Worm (Caenorhabditis elegans) whole organism, mixed stage, embryonic: ENCODE measurements around the gene T04B8.1.

Experiments
- ceh-83 ChIP-seq: fragments of 200-800 bp; sonication (Bioruptor generic); optimal IDR thresholded peaks from 2 replicates; lab custom pipeline; 2018; ENCODE audit warnings: mild to moderate bottlenecking, missing genetic modification characterization, missing compliant biosample characterization
- ces-1 ChIP-seq: fragments of 150-350 bp; optimal IDR thresholded peaks from 2 replicates; lab custom pipeline; 2014; ENCODE audit warnings: missing biosample characterization, missing genetic modification reagents, missing genetic modification characterization
- elt-3 ChIP-seq: fragments of 150-350 bp; optimal IDR thresholded peaks from 2 replicates; lab custom pipeline; 2014; ENCODE audit warnings: missing biosample characterization, missing genetic modification characterization
- lsy-2 ChIP-seq: fragments of 150-350 bp; optimal IDR thresholded peaks from 2 replicates; lab custom pipeline; 2014; ENCODE audit warnings: missing biosample characterization, missing genetic modification characterization
- nhr-237 ChIP-seq: fragments of 150-350 bp; optimal IDR thresholded peaks from 2 replicates; lab custom pipeline; 2014; ENCODE audit warnings: missing biosample characterization, missing genetic modification characterization
- nhr-28 ChIP-seq: fragments of 150-350 bp; optimal IDR thresholded peaks from 2 replicates; lab custom pipeline; 2014; ENCODE audit warnings: missing biosample characterization, missing genetic modification characterization
- pha-4 ChIP-seq: fragments of 150-350 bp; optimal IDR thresholded peaks from 2 replicates; lab custom pipeline; 2018; ENCODE audit warnings: missing biosample characterization, missing genetic modification reagents, missing genetic modification characterization
- snpc-4 ChIP-seq: fragments of 150-350 bp; optimal IDR thresholded peaks from 2 replicates; lab custom pipeline; 2014; ENCODE audit warnings: missing biosample characterization, missing genetic modification characterization
- sptf-1 ChIP-seq: sonication (generic microtip); optimal IDR thresholded peaks from 2 replicates; lab custom pipeline; 2017; ENCODE audit warnings: mild to moderate bottlenecking, missing genetic modification characterization, moderate library complexity, missing compliant biosample characterization
- unc-62 ChIP-seq: fragments of 150-350 bp; optimal IDR thresholded peaks from 2 replicates; lab custom pipeline; 2014; ENCODE audit warnings: missing biosample characterization, missing genetic modification reagents, missing genetic modification characterization
- ztf-11 ChIP-seq: fragments of 150-350 bp; optimal IDR thresholded peaks from 2 replicates; lab custom pipeline; 2014; ENCODE audit warnings: missing biosample characterization, missing genetic modification characterization

DNA sequence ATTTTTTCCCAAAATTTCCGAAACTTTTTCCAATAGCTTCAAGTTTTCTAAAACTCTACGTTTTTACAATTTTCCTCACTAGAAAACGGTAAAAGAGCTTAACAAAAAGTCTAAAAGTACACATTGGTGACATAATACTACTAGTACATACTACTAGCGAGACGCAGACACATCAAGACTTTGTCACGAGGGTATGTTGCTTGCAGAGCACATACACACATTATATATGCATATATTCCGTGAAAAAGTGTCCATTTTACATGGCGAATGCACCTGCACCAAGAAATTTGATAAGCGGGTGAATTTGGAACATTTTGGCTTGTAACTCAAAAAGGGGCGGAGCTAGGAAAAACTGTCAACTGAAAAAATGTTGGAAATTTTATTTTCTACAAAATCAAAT, 32.8 kb upstream of the T04B8.1 start:
- TF ChIP-seq lsy-2 (tag; lab: Kevin White, UChicago), result no peak
- no peak for TF ChIP-seq nhr-237 (tag; lab: Kevin White, UChicago)
- TF ChIP-seq elt-3 (tag; lab: Kevin White, UChicago), result no peak
- peak; percentile 32 for TF ChIP-seq ces-1 (GFP tag; lab: Kevin White, UChicago)
- peak; percentile 51 for TF ChIP-seq pha-4 (tag; lab: Kevin White, UChicago)
- TF ChIP-seq nhr-28 (tag; lab: Kevin White, UChicago), result no peak
- TF ChIP-seq ztf-11 (tag; lab: Kevin White, UChicago), result no peak
- no peak for TF ChIP-seq sptf-1 (tag; lab: Kevin White, UChicago)
- TF ChIP-seq ceh-83, result no peak
- TF ChIP-seq snpc-4, result no peak
- no peak for TF ChIP-seq unc-62 (GFP tag; lab: Kevin White, UChicago)
